Fruit fly (Drosophila melanogaster) whole organism, larva: Measurements from ENCODE around the gene slpr.

ENCODE experiments used
- noc ChIP-seq: fragments of 200-800 bp; sonication (Bioruptor generic); optimal IDR thresholded peaks from 3 replicates; lab custom pipeline; 2019; ENCODE audit warnings: missing biosample characterization, mild to moderate bottlenecking, missing genetic modification characterization, moderate library complexity

slpr gene

dm6 chrX:8177030-8177349 lies at the start of gene slpr:
Gene slpr, minus strand, starts transcription at chrX:8177185.
- TF ChIP-seq noc (tag; lab: Kevin White, UChicago) = no peak

- TF ChIP-seq noc (tag; lab: Kevin White, UChicago) = no peak
Measured at dm6 chrX:8215855-8216586, 39.0 kb upstream of the slpr start.

dm6 chrX:8215094-8215854 lies 38.3 kb upstream of the slpr start:
- no peak for TF ChIP-seq noc (tag; lab: Kevin White, UChicago)

- TF ChIP-seq noc (tag; lab: Kevin White, UChicago) = no peak
Measured at dm6 chrX:8214017-8214416, 37.0 kb upstream of the slpr start.

- no peak for TF ChIP-seq noc (tag; lab: Kevin White, UChicago)
Measured at dm6 chrX:8211731-8212468, 34.9 kb upstream of the slpr start.

DNA sequence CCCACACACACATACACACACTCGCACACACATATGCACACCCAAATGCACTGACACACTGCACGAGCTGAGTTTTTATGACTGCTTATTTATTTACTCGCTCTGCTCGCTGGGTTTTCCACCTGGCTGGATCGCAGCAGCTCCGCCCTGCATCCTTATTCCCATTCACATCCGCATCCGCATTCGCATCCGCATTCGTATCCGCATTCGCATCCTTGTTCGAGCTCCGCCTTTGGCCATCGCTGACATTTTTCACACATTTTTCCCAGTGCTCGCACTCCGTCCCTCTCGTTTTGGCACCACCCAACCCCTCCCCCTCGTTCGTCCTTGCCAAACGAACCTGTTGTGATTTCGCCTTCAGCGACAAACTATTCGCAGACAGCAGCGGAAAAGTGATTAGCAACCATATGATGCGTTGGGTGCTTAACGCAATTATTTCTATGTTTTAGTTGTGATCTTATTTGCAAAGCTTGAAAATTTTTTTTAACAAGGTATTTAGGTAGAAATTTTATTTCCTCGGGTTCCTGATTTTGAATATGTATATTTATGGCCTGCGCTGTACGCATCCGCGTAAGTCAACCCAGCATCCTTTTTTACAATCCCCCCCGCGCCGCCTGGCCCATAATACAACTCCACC lies 34.2 kb upstream of the slpr start:
- no peak for TF ChIP-seq noc (tag; lab: Kevin White, UChicago)

dm6 chrX:8210632-8211031 lies 33.6 kb upstream of the slpr start:
- TF ChIP-seq noc (tag; lab: Kevin White, UChicago) = no peak

dm6 chrX:8207054-8207453 lies 30.1 kb upstream of the slpr start:
- TF ChIP-seq noc (tag; lab: Kevin White, UChicago) = no peak

DNA sequence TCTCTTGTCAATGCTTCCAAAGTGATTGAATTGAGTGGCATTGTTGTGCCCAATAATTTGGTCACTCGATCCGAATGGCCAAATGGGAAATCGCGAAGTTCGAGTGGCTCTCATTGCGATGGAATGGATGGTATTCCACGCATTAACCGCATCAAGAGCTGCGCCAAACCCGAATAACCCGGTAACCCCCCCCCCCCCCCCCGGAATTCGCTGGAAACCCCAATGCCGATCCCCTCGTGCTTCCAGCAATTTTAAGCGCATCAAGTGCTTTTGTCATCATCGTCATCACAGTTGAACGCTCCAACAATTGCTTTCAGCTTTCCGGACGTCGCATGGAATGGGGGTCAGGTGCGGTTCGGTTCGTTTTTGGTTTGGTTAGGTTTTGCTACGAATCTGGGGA lies 29.6 kb upstream of the slpr start:
- TF ChIP-seq noc (tag; lab: Kevin White, UChicago) = no peak

DNA sequence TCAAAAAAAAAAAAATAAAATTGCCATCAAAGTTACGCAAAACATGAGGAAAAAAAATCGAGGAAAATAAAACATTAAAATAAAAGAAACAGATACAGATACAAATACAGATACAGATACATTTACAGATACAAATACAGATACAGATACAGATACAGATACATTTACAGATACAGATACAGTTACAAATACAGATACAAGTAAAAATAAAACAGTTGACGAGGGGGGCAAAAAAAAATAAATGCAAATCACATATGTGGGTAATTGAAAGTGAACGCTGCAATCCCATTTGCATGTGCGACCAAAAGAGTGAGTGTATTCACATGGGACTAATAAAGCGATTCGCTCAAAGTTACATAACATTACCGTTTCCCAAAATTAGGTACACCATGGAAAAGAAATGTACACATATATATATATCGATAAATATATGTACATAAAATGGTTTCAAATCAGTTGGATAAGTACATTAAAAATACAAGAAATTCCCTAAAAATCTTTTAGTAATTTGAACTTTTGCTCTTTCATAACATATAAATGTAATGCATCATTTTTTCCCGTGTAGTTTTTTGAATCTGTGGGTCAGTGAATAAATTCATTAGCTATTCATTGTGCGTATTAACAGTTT lies 28.8 kb upstream of the slpr start:
- no peak for TF ChIP-seq noc (tag; lab: Kevin White, UChicago)

- peak; percentile 13 for TF ChIP-seq noc (tag; lab: Kevin White, UChicago)
Measured at dm6 chrX:8202724-8203362, 25.9 kb upstream of the slpr start.

- TF ChIP-seq noc (tag; lab: Kevin White, UChicago) = peak; percentile 57
Measured at dm6 chrX:8198935-8199580, 22.1 kb upstream of the slpr start.

- no peak for TF ChIP-seq noc (tag; lab: Kevin White, UChicago)
Measured at dm6 chrX:8196598-8197228, 19.7 kb upstream of the slpr start.

- TF ChIP-seq noc (tag; lab: Kevin White, UChicago) = no peak
Measured at dm6 chrX:8196157-8196526, 19.2 kb upstream of the slpr start.
